Worm (Caenorhabditis elegans) whole organism, L4 larva: ENCODE measurements around the gene nap-1.

ENCODE experiments used
- F10B5.3 ChIP-seq: sonication (generic microtip); optimal IDR thresholded peaks from 2 replicates; lab custom pipeline; 2016; ENCODE audit warnings: mild to moderate bottlenecking, missing genetic modification characterization, missing compliant biosample characterization
- R02D3.7 ChIP-seq: fragments of 150-350 bp; sonication (generic microtip); optimal IDR thresholded peaks from 3 replicates; lab custom pipeline; 2014; ENCODE audit warnings: missing biosample characterization, missing genetic modification characterization
- T20F7.1 ChIP-seq: fragments of 200-800 bp; sonication (Bioruptor generic); optimal IDR thresholded peaks from 2 replicates; lab custom pipeline; 2018; ENCODE audit warnings: mild to moderate bottlenecking, missing genetic modification characterization, missing compliant biosample characterization
- T26A8.4 ChIP-seq: fragments of 200-800 bp; sonication (Bioruptor generic); IDR thresholded peaks from 2 replicates; pipeline ENCODE4 v1.3.6; 2022; ENCODE audit warnings: missing genetic modification characterization, missing compliant biosample characterization
- Y105C5A.15 ChIP-seq: fragments of 200-800 bp; sonication (Bioruptor generic); IDR thresholded peaks from 2 replicates; pipeline ENCODE4 v1.3.6; 2022; ENCODE audit warnings: missing genetic modification characterization, missing compliant biosample characterization
- Y5F2A.4 ChIP-seq: fragments of 200-800 bp; sonication (Bioruptor generic); optimal IDR thresholded peaks from 2 replicates; lab custom pipeline; 2018; ENCODE audit warnings: mild to moderate bottlenecking, missing genetic modification characterization, missing compliant biosample characterization
- Y75B8A.6 ChIP-seq: fragments of 200-800 bp; sonication (Bioruptor generic); IDR thresholded peaks from 2 replicates; pipeline ENCODE4 v1.3.6; 2022; ENCODE audit warnings: missing genetic modification reagents, missing genetic modification characterization, missing compliant biosample characterization
- aha-1 ChIP-seq: fragments of 150-350 bp; peaks from one replicate; lab custom pipeline; 2014; ENCODE audit warnings: missing biosample characterization, missing genetic modification characterization
- ceh-32 ChIP-seq: sonication (generic microtip); optimal IDR thresholded peaks from 2 replicates; lab custom pipeline; 2016; ENCODE audit warnings: mild to moderate bottlenecking, missing genetic modification characterization, missing compliant biosample characterization; ENCODE audit not compliant: poor library complexity
- ceh-62 ChIP-seq: sonication (generic microtip); optimal IDR thresholded peaks from 2 replicates; lab custom pipeline; 2017; ENCODE audit warnings: missing biosample characterization, missing genetic modification characterization
- ceh-82 ChIP-seq: sonication (generic microtip); optimal IDR thresholded peaks from 2 replicates; lab custom pipeline; 2017; ENCODE audit warnings: missing biosample characterization, missing genetic modification characterization
- ctbp-1 ChIP-seq: fragments of 200-800 bp; sonication (Bioruptor generic); IDR thresholded peaks from 2 replicates; pipeline ENCODE4 v1.3.6; 2022; ENCODE audit warnings: missing genetic modification reagents, missing genetic modification characterization, missing compliant biosample characterization
- daf-16 ChIP-seq, 3 experiments: sonication (generic microtip); optimal IDR thresholded peaks; 2 replicates each; lab custom pipeline; 2016 to 2017; ENCODE audit warnings: missing genetic modification characterization in 3 of 3, missing genetic modification reagents in 3 of 3, mild to moderate bottlenecking in 2 of 3, missing compliant biosample characterization in 2 of 3, missing biosample characterization in 1 of 3, moderate library complexity in 1 of 3
- dpl-1 ChIP-seq: fragments of 150-350 bp; optimal IDR thresholded peaks from 2 replicates; lab custom pipeline; 2014; ENCODE audit warnings: missing biosample characterization, missing genetic modification reagents, missing genetic modification characterization
- duxl-1 ChIP-seq: sonication (generic microtip); optimal IDR thresholded peaks from 2 replicates; lab custom pipeline; 2016; ENCODE audit warnings: mild to moderate bottlenecking, missing genetic modification characterization, moderate library complexity, missing compliant biosample characterization; ENCODE audit not compliant: poor library complexity
- egl-27 ChIP-seq: sonication (generic microtip); optimal IDR thresholded peaks from 3 replicates; lab custom pipeline; 2017; ENCODE audit warnings: missing biosample characterization, missing genetic modification reagents, missing genetic modification characterization
- egl-43 ChIP-seq: fragments of 200-800 bp; sonication (Bioruptor generic); IDR thresholded peaks from 2 replicates; pipeline ENCODE4 v1.3.6; 2022; ENCODE audit warnings: missing genetic modification reagents, missing genetic modification characterization, missing compliant biosample characterization
- fkh-10 ChIP-seq: fragments of 150-350 bp; optimal IDR thresholded peaks from 2 replicates; lab custom pipeline; 2014; ENCODE audit warnings: missing biosample characterization, missing genetic modification reagents, missing genetic modification characterization
- fos-1 ChIP-seq: fragments of 150-350 bp; optimal IDR thresholded peaks from 2 replicates; lab custom pipeline; 2014; ENCODE audit warnings: missing biosample characterization, missing genetic modification characterization
- hif-1 ChIP-seq, 2 experiments: sonication (generic microtip); optimal IDR thresholded peaks; 2 replicates each; lab custom pipeline; 2016 to 2017; ENCODE audit warnings: missing compliant biosample characterization in 2 of 2, missing genetic modification characterization in 2 of 2, missing genetic modification reagents in 2 of 2, missing genotype in 2 of 2, mild to moderate bottlenecking in 1 of 2
- hmg-1.1 ChIP-seq: fragments of 200-800 bp; sonication (Bioruptor generic); IDR thresholded peaks from 2 replicates; pipeline ENCODE4 v1.3.6; 2022; ENCODE audit warnings: missing genetic modification reagents, missing genetic modification characterization, missing compliant biosample characterization
- lin-1 ChIP-seq: fragments of 200-800 bp; sonication (Bioruptor generic); IDR thresholded peaks from 2 replicates; pipeline ENCODE4 v1.3.6; 2022; ENCODE audit warnings: missing genetic modification reagents, missing genetic modification characterization, missing compliant biosample characterization
- lin-13 ChIP-seq: fragments of 150-350 bp; optimal IDR thresholded peaks from 2 replicates; lab custom pipeline; 2014; ENCODE audit warnings: missing biosample characterization, missing genetic modification reagents, missing genetic modification characterization
- lsy-2 ChIP-seq, 2 experiments: fragments of 150-350 bp in 1 of 2; sonication (generic microtip) in 1 of 2; optimal IDR thresholded peaks; 2 replicates each; lab custom pipeline; 2014 to 2017; ENCODE audit warnings: missing biosample characterization in 2 of 2, missing genetic modification characterization in 2 of 2
- madf-5 ChIP-seq, 2 experiments: fragments of 200-800 bp; sonication (Bioruptor generic); IDR thresholded peaks; 2 replicates each; pipeline ENCODE4 v1.3.6; 2022; ENCODE audit warnings: missing compliant biosample characterization in 2 of 2, missing genetic modification characterization in 2 of 2
- madf-9 ChIP-seq: fragments of 200-800 bp; sonication (Bioruptor generic); conservative IDR thresholded peaks from 2 replicates; pipeline ENCODE4 v1.3.6; 2022; ENCODE audit warnings: missing genetic modification reagents, missing genetic modification characterization, missing compliant biosample characterization
- mdt-29 ChIP-seq: fragments of 200-800 bp; sonication (Bioruptor generic); IDR thresholded peaks from 2 replicates; pipeline ENCODE4 v1.3.6; 2022; ENCODE audit warnings: missing genetic modification reagents, missing genetic modification characterization, missing compliant biosample characterization
- mep-1 ChIP-seq: fragments of 150-350 bp; sonication (generic microtip); optimal IDR thresholded peaks from 3 replicates; lab custom pipeline; 2014; ENCODE audit warnings: missing biosample characterization, missing genetic modification characterization
- mxl-2 ChIP-seq: fragments of 200-800 bp; sonication (Bioruptor generic); conservative IDR thresholded peaks from 2 replicates; pipeline ENCODE4 v1.3.6; 2022; ENCODE audit warnings: missing genetic modification reagents, missing genetic modification characterization, missing compliant biosample characterization
- nhr-10 ChIP-seq: fragments of 150-350 bp; optimal IDR thresholded peaks from 2 replicates; lab custom pipeline; 2014; ENCODE audit warnings: missing biosample characterization, missing genetic modification characterization
- nhr-237 ChIP-seq: sonication (generic microtip); optimal IDR thresholded peaks from 2 replicates; lab custom pipeline; 2017; ENCODE audit warnings: missing biosample characterization, missing genetic modification characterization
- nhr-25 ChIP-seq: sonication (generic microtip); optimal IDR thresholded peaks from 2 replicates; lab custom pipeline; 2017; ENCODE audit warnings: missing genetic modification characterization, mild to moderate bottlenecking, missing compliant biosample characterization, antibody characterized with exemption, moderate library complexity, borderline replicate concordance; ENCODE audit not compliant: insufficient read depth
- nhr-28 ChIP-seq: fragments of 150-350 bp; optimal IDR thresholded peaks from 2 replicates; lab custom pipeline; 2014; ENCODE audit warnings: missing biosample characterization, missing genetic modification characterization
- nhr-48 ChIP-seq: sonication (generic microtip); optimal IDR thresholded peaks from 2 replicates; lab custom pipeline; 2016; ENCODE audit warnings: mild to moderate bottlenecking, missing genetic modification characterization, missing compliant biosample characterization
- nhr-6 ChIP-seq: fragments of 150-350 bp; optimal IDR thresholded peaks from 2 replicates; lab custom pipeline; 2014; ENCODE audit warnings: missing biosample characterization, missing genetic modification characterization
- nhr-76 ChIP-seq: fragments of 150-350 bp; optimal IDR thresholded peaks from 2 replicates; lab custom pipeline; 2014; ENCODE audit warnings: missing biosample characterization, missing genetic modification characterization
- rbr-2 ChIP-seq: sonication (generic microtip); optimal IDR thresholded peaks from 2 replicates; lab custom pipeline; 2016; ENCODE audit warnings: missing genotype, missing genetic modification characterization, missing compliant biosample characterization
- set-16 ChIP-seq: fragments of 200-800 bp; sonication (Bioruptor generic); IDR thresholded peaks from 2 replicates; pipeline ENCODE4 v1.3.6; 2022; ENCODE audit warnings: missing genetic modification reagents, missing genetic modification characterization, missing compliant biosample characterization
- snpc-1.2 ChIP-seq: fragments of 200-800 bp; sonication (Bioruptor generic); IDR thresholded peaks from 2 replicates; pipeline ENCODE4 v1.3.6; 2022; ENCODE audit warnings: missing genetic modification reagents, missing genetic modification characterization, missing compliant biosample characterization
- snpc-4 ChIP-seq: fragments of 150-350 bp; optimal IDR thresholded peaks from 2 replicates; lab custom pipeline; 2014; ENCODE audit warnings: missing biosample characterization, missing genetic modification characterization
- spr-3 ChIP-seq: fragments of 200-800 bp; sonication (Bioruptor generic); optimal IDR thresholded peaks from 2 replicates; lab custom pipeline; 2018; ENCODE audit warnings: mild to moderate bottlenecking, missing genetic modification characterization, missing compliant biosample characterization
- tag-97 ChIP-seq: fragments of 200-800 bp; sonication (Bioruptor generic); IDR thresholded peaks from 2 replicates; pipeline ENCODE4 v1.3.6; 2022; ENCODE audit warnings: missing genetic modification characterization, missing compliant biosample characterization
- tra-1 ChIP-seq: fragments of 200-800 bp; sonication (Bioruptor generic); IDR thresholded peaks from 2 replicates; pipeline ENCODE4 v1.3.6; 2022; ENCODE audit warnings: missing genetic modification reagents, missing genetic modification characterization, missing compliant biosample characterization
- unc-130 ChIP-seq: sonication (generic microtip); optimal IDR thresholded peaks from 2 replicates; lab custom pipeline; 2016; ENCODE audit warnings: missing genetic modification reagents, missing genetic modification characterization, missing compliant biosample characterization
- vab-7 ChIP-seq: fragments of 200-800 bp; sonication (Bioruptor generic); IDR thresholded peaks from 2 replicates; pipeline ENCODE4 v1.3.6; 2022; ENCODE audit warnings: missing genetic modification reagents, missing genetic modification characterization, missing compliant biosample characterization
- zag-1 ChIP-seq: fragments of 150-350 bp; optimal IDR thresholded peaks from 2 replicates; lab custom pipeline; 2014; ENCODE audit warnings: missing biosample characterization, missing genetic modification characterization
- zfp-3 ChIP-seq: fragments of 200-800 bp; sonication (Bioruptor generic); conservative IDR thresholded peaks from 2 replicates; pipeline ENCODE4 v1.3.6; 2022; ENCODE audit warnings: missing genetic modification reagents, missing genetic modification characterization, missing compliant biosample characterization

The nap-1 gene

DNA sequence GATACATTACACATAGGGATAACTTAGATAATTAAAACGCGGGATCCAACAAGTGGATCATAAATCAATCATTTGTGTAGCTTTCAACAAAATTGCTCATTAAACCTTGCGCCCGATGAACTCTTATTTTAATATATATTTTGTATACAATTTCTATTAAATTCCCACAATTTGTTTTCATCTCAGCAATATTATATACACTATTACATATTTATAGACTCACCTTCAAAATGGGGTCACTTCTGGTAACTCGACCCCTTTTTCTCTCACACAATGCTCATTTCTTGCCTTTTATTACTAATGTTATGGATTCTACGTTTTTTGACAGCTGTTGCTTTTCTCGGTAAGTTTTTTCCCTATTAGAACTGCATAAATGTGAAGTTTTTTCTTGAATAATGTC is 39.5 kb downstream of the nap-1 start, which contains the start of gene lgc-6:
Gene lgc-6, plus strand, starts transcription at position 301 of the 400 bp plus-strand sequence.
- TF ChIP-seq nhr-25 (tag; lab: Kevin White, UChicago), result no peak
- TF ChIP-seq ceh-82 (tag; lab: Kevin White, UChicago), result no peak
- no peak for TF ChIP-seq snpc-4 (tag; lab: Kevin White, UChicago)

DNA sequence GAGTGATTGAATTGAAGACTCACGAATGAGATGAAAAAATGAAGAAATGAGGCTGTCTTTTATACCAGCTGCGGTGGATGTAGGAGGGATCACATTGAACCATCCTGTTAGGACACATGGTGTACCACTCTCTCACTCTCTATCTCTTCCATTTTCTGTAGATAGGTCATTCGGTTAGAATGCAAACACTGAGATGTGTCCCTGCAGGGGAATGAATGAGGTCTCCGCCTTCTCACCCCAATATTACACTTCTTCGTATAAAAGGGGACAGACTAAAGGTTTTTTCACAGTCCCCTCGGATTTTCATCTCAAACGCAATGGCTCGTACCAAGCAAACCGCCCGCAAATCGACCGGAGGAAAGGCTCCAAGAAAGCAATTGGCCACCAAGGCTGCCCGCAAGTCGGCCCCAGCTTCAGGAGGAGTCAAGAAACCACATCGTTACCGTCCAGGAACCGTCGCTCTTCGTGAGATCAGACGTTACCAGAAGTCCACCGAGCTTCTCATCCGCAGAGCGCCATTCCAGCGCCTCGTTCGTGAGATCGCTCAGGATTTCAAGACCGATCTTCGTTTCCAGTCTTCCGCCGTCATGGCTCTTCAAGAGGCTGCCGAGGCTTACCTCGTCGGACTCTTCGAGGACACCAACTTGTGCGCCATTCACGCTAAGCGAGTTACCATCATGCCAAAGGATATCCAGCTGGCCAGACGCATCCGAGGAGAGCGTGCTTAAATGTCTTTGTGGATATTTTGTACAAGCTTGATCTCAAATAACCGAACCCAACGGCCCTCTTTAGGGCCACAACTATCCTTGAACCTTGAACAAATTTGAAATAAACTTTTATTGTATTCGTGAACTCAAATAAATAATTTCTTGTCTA is 44.9 kb downstream of the nap-1 start, which contains the start of gene his-32:
Gene his-32, plus strand, starts transcription at position 318 of the 876 bp plus-strand sequence.
- peak; percentile 20 for TF ChIP-seq duxl-1
- no peak for TF ChIP-seq madf-9 (GFP tag; lab: Robert Waterston, UW)
- no peak for TF ChIP-seq nhr-76 (tag; lab: Kevin White, UChicago)
- no peak for TF ChIP-seq madf-5 (GFP tag; IDR thresholded peaks at IDR 0.05; lab: Robert Waterston, UW)
- TF ChIP-seq Y75B8A.6, result no peak
- TF ChIP-seq nhr-6 (tag; lab: Kevin White, UChicago), result peak; percentile 85
- no peak for TF ChIP-seq nhr-10 (tag; lab: Kevin White, UChicago)
- TF ChIP-seq Y105C5A.15, result no peak
- TF ChIP-seq F10B5.3, result no peak
- TF ChIP-seq set-16 (GFP tag; lab: Robert Waterston, UW), result peak; percentile 78; the same call in 1 of the 2 replicates
- no peak for TF ChIP-seq R02D3.7 (tag; lab: Kevin White, UChicago)
- peak; percentile 91 for TF ChIP-seq mep-1
- no peak for TF ChIP-seq unc-130 (GFP tag; lab: Kevin White, UChicago)
- no peak for TF ChIP-seq hmg-1.1 (GFP tag; lab: Robert Waterston, UW)
- no peak for TF ChIP-seq T20F7.1 (GFP tag; lab: Kevin White, UChicago)
- no peak for TF ChIP-seq egl-43 (GFP tag; lab: Robert Waterston, UW)
- TF ChIP-seq rbr-2 (tag; lab: Kevin White, UChicago), result peak; percentile 69
- no peak for TF ChIP-seq daf-16 (GFP tag; optimal IDR thresholded peaks at IDR 0.05; lab: Kevin White, UChicago)
- no peak for TF ChIP-seq daf-16 (tag; optimal IDR thresholded peaks at IDR 0.05; lab: Kevin White, UChicago)
- no peak for TF ChIP-seq lin-1
- no peak for TF ChIP-seq lin-13
- TF ChIP-seq snpc-4 (tag; lab: Kevin White, UChicago), result no peak
- no peak for TF ChIP-seq egl-27 (tag; lab: Kevin White, UChicago)
- TF ChIP-seq fkh-10, result no peak
- no peak for TF ChIP-seq tag-97 (GFP tag; lab: Robert Waterston, UW)
- TF ChIP-seq ctbp-1 (GFP tag; lab: Robert Waterston, UW), result no peak
- TF ChIP-seq mdt-29 (GFP tag; lab: Robert Waterston, UW), result no peak
- TF ChIP-seq T26A8.4 (GFP tag; lab: Robert Waterston, UW), result no peak
- peak; percentile 15 for TF ChIP-seq aha-1 (tag; lab: Kevin White, UChicago)
- TF ChIP-seq snpc-1.2 (GFP tag; lab: Robert Waterston, UW), result no peak
- TF ChIP-seq tra-1 (GFP tag; lab: Robert Waterston, UW), result no peak
- TF ChIP-seq spr-3 (GFP tag; lab: Kevin White, UChicago), result no peak
- TF ChIP-seq Y5F2A.4 (GFP tag; lab: Kevin White, UChicago), result no peak
- no peak for TF ChIP-seq nhr-237
- peak; percentile 0 for TF ChIP-seq dpl-1 (GFP tag; lab: Kevin White, UChicago)
- TF ChIP-seq mxl-2, result no peak
- no peak for TF ChIP-seq zag-1
- no peak for TF ChIP-seq vab-7
- TF ChIP-seq zfp-3 (GFP tag; lab: Robert Waterston, UW), result no peak
- no peak for TF ChIP-seq nhr-48
- TF ChIP-seq hif-1 (tag; optimal IDR thresholded peaks at IDR 0.05; lab: Kevin White, UChicago), result no peak
- peak; percentile 92 for TF ChIP-seq nhr-25 (tag; lab: Kevin White, UChicago)
- TF ChIP-seq ceh-62 (tag; lab: Kevin White, UChicago), result no peak
- TF ChIP-seq ceh-32 (tag; lab: Kevin White, UChicago), result no peak
- TF ChIP-seq lsy-2 (tag; optimal IDR thresholded peaks at IDR 0.05; lab: Kevin White, UChicago), result no peak
- no peak for TF ChIP-seq nhr-28 (tag; lab: Kevin White, UChicago)
- no peak for TF ChIP-seq fos-1
